Fruit fly (Drosophila melanogaster): Measurements from ENCODE around the gene CG6495.
A peak's percentile ranks its signal among the peaks of the same experiment; 100 is the strongest.

CG6495 gene

dm6 chr2L:10748218-10748617, 12.7 kb upstream of the CG6495 start (continued):
- TF ChIP-seq Pdp1 (GFP tag; optimal IDR thresholded peaks at IDR 0.05) (peak in 1 of 2 experiments; percentile 45), trh (GFP tag; optimal IDR thresholded peaks at IDR 0.05) (no peak), CG4360 (GFP tag; IDR thresholded peaks at IDR 0.05) (0 out of 2 replicates have a peak, but pooled peaks have one; percentile 18), en (GFP tag; optimal IDR thresholded peaks at IDR 0.05) (no peak), CG2116 (GFP tag; optimal IDR thresholded peaks at IDR 0.05) (peak; percentile 3), Doc2 (GFP tag; IDR thresholded peaks at IDR 0.05) (no peak), fd96Cb (tag; optimal IDR thresholded peaks at IDR 0.05) (peak; percentile 9), CG12219 (GFP tag; optimal IDR thresholded peaks at IDR 0.05) (no peak), CG4820 (GFP tag; optimal IDR thresholded peaks at IDR 0.05) (no peak), D19A (tag; optimal IDR thresholded peaks at IDR 0.05) (no peak), chinmo (GFP tag; IDR thresholded peaks at IDR 0.05; ENCODE audit: partially characterized antibody) (no peak), sens (GFP tag) (peak; percentile 75), NK7.1 (GFP tag; optimal IDR thresholded peaks at IDR 0.05) (no peak), CG6791 (GFP tag; IDR thresholded peaks at IDR 0.05; ENCODE audit: partially characterized antibody) (no peak), croc (GFP tag; conservative IDR thresholded peaks at IDR 0.05) (no peak), CG2199 (GFP tag; IDR thresholded peaks at IDR 0.05) (0 out of 3 replicates have a peak, but pooled peaks have one; percentile 21), CG10321 (GFP tag; IDR thresholded peaks at IDR 0.05) (no peak), jigr1 (GFP tag; IDR thresholded peaks at IDR 0.05) (no peak), HLH4C (GFP tag; IDR thresholded peaks at IDR 0.05; ENCODE audit: partially characterized antibody) (no peak), HLHmδ (GFP tag; optimal IDR thresholded peaks at IDR 0.05) (no peak), ap (GFP tag; IDR thresholded peaks at IDR 0.05) (0 out of 2 replicates have a peak, but pooled peaks have one; percentile 8), schlank (tag; optimal IDR thresholded peaks at IDR 0.05) (no peak), CG4404 (GFP tag; IDR thresholded peaks at IDR 0.05) (no peak), bsh (GFP tag; optimal IDR thresholded peaks at IDR 0.05) (peak in 1 of 2 experiments; percentile 17), CG4424 (GFP tag; optimal IDR thresholded peaks at IDR 0.05) (peak; percentile 20), phol (tag; optimal IDR thresholded peaks at IDR 0.05) (peak; percentile 12), zfh2 (GFP tag; optimal IDR thresholded peaks at IDR 0.05) (no peak), da (GFP tag; optimal IDR thresholded peaks at IDR 0.05) (no peak), Antp (GFP tag; optimal IDR thresholded peaks at IDR 0.05) (no peak), repo (GFP tag; optimal IDR thresholded peaks at IDR 0.05) (no peak), CG7963 (GFP tag; IDR thresholded peaks at IDR 0.05; ENCODE audit: partially characterized antibody) (no peak), Blimp-1 (GFP tag; optimal IDR thresholded peaks at IDR 0.05) (peak; percentile 26), CG17328 (GFP tag; IDR thresholded peaks at IDR 0.05) (peak; percentile 23; the same call in 1 of the 2 replicates), sob (GFP tag; IDR thresholded peaks at IDR 0.05) (no peak), NC2α (GFP tag; optimal IDR thresholded peaks at IDR 0.05) (no peak), chif (GFP tag; optimal IDR thresholded peaks at IDR 0.05) (no peak), CG9817 (tag; optimal IDR thresholded peaks at IDR 0.05) (no peak), ato (GFP tag; IDR thresholded peaks at IDR 0.05; ENCODE audit: partially characterized antibody) (no peak), ase (GFP tag; IDR thresholded peaks at IDR 0.05) (0 out of 3 replicates have a peak, but pooled peaks have one; percentile 13), Lpt (GFP tag; optimal IDR thresholded peaks at IDR 0.05) (no peak), CG15696 (tag; optimal IDR thresholded peaks at IDR 0.05) (no peak), Dp (GFP tag; optimal IDR thresholded peaks at IDR 0.05) (no peak), CG9932 (GFP tag; IDR thresholded peaks at IDR 0.05) (no peak), Neu2 (GFP tag; optimal IDR thresholded peaks at IDR 0.05; ENCODE audit: borderline replicate concordance) (no peak), Awh (GFP tag; IDR thresholded peaks at IDR 0.05) (no peak), Xbp1 (GFP tag; optimal IDR thresholded peaks at IDR 0.05) (peak; percentile 16), Vsx1 (GFP tag; optimal IDR thresholded peaks at IDR 0.05) (no peak), Chrac-16 (GFP tag; optimal IDR thresholded peaks at IDR 0.05) (no peak), Xrp1 (GFP tag; IDR thresholded peaks at IDR 0.05) (peak; percentile 49; the same call in 1 of the 2 replicates), CG32532 (GFP tag; IDR thresholded peaks at IDR 0.05) (no peak), Ada2b (GFP tag; IDR thresholded peaks at IDR 0.05) (no peak; the same call in 1 of the 2 replicates)
